Fruit fly (Drosophila melanogaster): ENCODE results near the gene Elp1.

The Elp1 gene

DNA sequence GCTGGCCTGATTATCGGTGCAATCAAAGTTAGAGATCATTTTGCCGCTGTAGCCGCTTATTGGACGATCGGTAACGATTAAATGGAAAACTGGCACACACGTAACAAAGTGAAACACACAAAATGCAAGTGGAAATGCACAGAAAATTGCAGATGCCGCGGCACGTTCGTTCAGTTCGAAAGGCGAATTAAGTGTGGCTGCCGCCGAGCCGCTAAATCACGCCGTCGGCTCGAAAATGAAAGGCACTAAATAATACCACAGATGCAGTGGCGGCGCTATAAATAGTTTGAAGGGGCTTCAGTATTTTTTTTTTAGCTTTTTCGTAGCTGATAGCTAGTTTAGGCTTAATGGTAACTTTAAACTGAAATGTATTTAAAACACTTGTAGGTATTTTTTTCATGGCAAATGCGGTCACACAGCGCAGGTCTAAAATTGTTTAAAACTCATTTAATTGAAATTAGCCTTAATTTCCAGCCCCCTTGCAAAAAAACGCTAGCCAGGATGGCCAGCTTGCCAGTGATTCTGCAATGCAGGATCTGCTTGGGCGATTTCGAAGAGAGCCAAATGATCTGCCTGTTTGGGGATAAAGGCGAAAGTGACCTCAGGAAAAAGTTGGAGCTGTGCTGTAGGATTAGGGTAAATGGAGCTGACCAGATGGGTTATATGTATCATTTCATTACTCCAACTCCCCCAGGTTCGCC lies 30.9 kb upstream of the Elp1 start, which contains the start of the genes Jupiter and CG14710 (continued):
- TF ChIP-seq CG6689 (GFP tag; IDR thresholded peaks at IDR 0.05) (peak; percentile 43), Bteb2 (GFP tag; optimal IDR thresholded peaks at IDR 0.05) (peak; percentile 71), gro (GFP tag; optimal IDR thresholded peaks at IDR 0.05) (peak; percentile 77), onecut (GFP tag; IDR thresholded peaks at IDR 0.05) (peak; percentile 11; the same call in 1 of the 2 replicates), Aef1 (GFP tag; IDR thresholded peaks at IDR 0.05) (peak; percentile 77), Asciz (GFP tag; optimal IDR thresholded peaks at IDR 0.05) (no peak), aop (GFP tag; IDR thresholded peaks at IDR 0.05) (0 out of 2 replicates have a peak, but pooled peaks have one; percentile 27), CG16815 (GFP tag; optimal IDR thresholded peaks at IDR 0.05) (peak; percentile 36), CG10274 (GFP tag; optimal IDR thresholded peaks at IDR 0.05) (no peak), CG14667 (GFP tag; IDR thresholded peaks at IDR 0.05) (peak; percentile 53; the same call in 1 of the 2 replicates), CG12659 (GFP tag; optimal IDR thresholded peaks at IDR 0.05) (peak; percentile 92), CG11456 (GFP tag; IDR thresholded peaks at IDR 0.05) (peak; percentile 84), Sox100B (GFP tag; optimal IDR thresholded peaks at IDR 0.05) (no peak), esg (GFP tag; conservative IDR thresholded peaks at IDR 0.05) (peak; percentile 31; the same call in 1 of the 2 replicates), Pdp1 (GFP tag; optimal IDR thresholded peaks at IDR 0.05) (peak; percentile 78 to 89), crol (GFP tag; IDR thresholded peaks at IDR 0.05) (no peak), CG6272 (GFP tag; IDR thresholded peaks at IDR 0.05) (peak; percentile 78), gcm2 (GFP tag; optimal IDR thresholded peaks at IDR 0.05) (no peak), Drgx (GFP tag; IDR thresholded peaks at IDR 0.05) (peak; percentile 5; the same call in 1 of the 2 replicates), BtbVII (GFP tag; optimal IDR thresholded peaks at IDR 0.05) (no peak), sisA (GFP tag; IDR thresholded peaks at IDR 0.05) (peak; percentile 72), CG9797 (GFP tag; optimal IDR thresholded peaks at IDR 0.05) (peak; percentile 100), CG17385 (GFP tag; optimal IDR thresholded peaks at IDR 0.05) (no peak), CG15269 (tag; optimal IDR thresholded peaks at IDR 0.05) (peak; percentile 30), kah (GFP tag; optimal IDR thresholded peaks at IDR 0.05) (no peak), fd3F (GFP tag; optimal IDR thresholded peaks at IDR 0.05) (peak; percentile 13), HHEX (GFP tag; optimal IDR thresholded peaks at IDR 0.05) (no peak), Atf3 (GFP tag; optimal IDR thresholded peaks at IDR 0.05) (peak; percentile 80), CG2889 (GFP tag; IDR thresholded peaks at IDR 0.05) (peak; percentile 63; the same call in 2 of the 3 replicates), Nf-YB (GFP tag; optimal IDR thresholded peaks at IDR 0.05) (peak; percentile 38), nmo (GFP tag; optimal IDR thresholded peaks at IDR 0.05) (peak; percentile 81), HLH54F (GFP tag; optimal IDR thresholded peaks at IDR 0.05) (peak; percentile 83), CG4854 (GFP tag; optimal IDR thresholded peaks at IDR 0.05) (peak; percentile 43), Sry-β (GFP tag; optimal IDR thresholded peaks at IDR 0.05) (peak; percentile 84), abd-A (tag; optimal IDR thresholded peaks at IDR 0.05) (no peak), bbx (GFP tag; IDR thresholded peaks at IDR 0.05; ENCODE audit: partially characterized antibody) (0 out of 2 replicates have a peak, but pooled peaks have one; percentile 17), tin (GFP tag; optimal IDR thresholded peaks at IDR 0.05) (peak; percentile 79), CG7556 (GFP tag; optimal IDR thresholded peaks at IDR 0.05) (peak; percentile 21), CG11560 (tag; IDR thresholded peaks at IDR 0.05) (no peak), CG10366 (GFP tag; IDR thresholded peaks at IDR 0.05) (peak; percentile 57), CG16779 (GFP tag; IDR thresholded peaks at IDR 0.05) (no peak), CG8359 (GFP tag; optimal IDR thresholded peaks at IDR 0.05; ENCODE audit: borderline replicate concordance) (no peak), Camta (GFP tag; optimal IDR thresholded peaks at IDR 0.05) (peak; percentile 27), CG11093 (GFP tag; IDR thresholded peaks at IDR 0.05) (peak; percentile 34; the same call in 1 of the 3 replicates), CG6254 (GFP tag; optimal IDR thresholded peaks at IDR 0.05) (no peak), Opbp (GFP tag; IDR thresholded peaks at IDR 0.05; ENCODE audit: partially characterized antibody) (no peak; the same call in 2 of the 3 replicates), CG4617 (GFP tag; optimal IDR thresholded peaks at IDR 0.05; ENCODE audit: borderline replicate concordance) (peak; percentile 98), mirr (GFP tag; optimal IDR thresholded peaks at IDR 0.05) (peak; percentile 26)
